Fruit fly (Drosophila melanogaster) whole organism, embryonic: ENCODE measurements around the gene CG32281.
A peak's percentile ranks its signal among the peaks of the same experiment; 100 is the strongest.

ENCODE experiments used
- CG32532 ChIP-seq: fragments of 200-800 bp; sonication (Bioruptor generic); IDR thresholded peaks from 2 replicates; pipeline ENCODE4 v1.3.6; 2022; ENCODE audit warnings: missing biosample characterization, missing genetic modification characterization
- CG3847 ChIP-seq: fragments of 200-800 bp; sonication (Bioruptor generic); IDR thresholded peaks from 2 replicates; pipeline ENCODE4 v1.3.6; 2022; ENCODE audit warnings: missing biosample characterization, missing genetic modification characterization
- CG7745 ChIP-seq: fragments of 200-800 bp; sonication (Bioruptor generic); optimal IDR thresholded peaks from 2 replicates; lab custom pipeline; 2018; ENCODE audit warnings: missing biosample characterization, mild to moderate bottlenecking, missing genetic modification characterization, moderate library complexity
- Dll ChIP-seq: fragments of 200-800 bp; sonication (Bioruptor generic); IDR thresholded peaks from 4 replicates; pipeline ENCODE4 v1.3.6; 2022; ENCODE audit warnings: missing biosample characterization, missing genetic modification characterization; ENCODE audit not compliant: partially characterized antibody
- Gug ChIP-seq: fragments of 200-800 bp; sonication (Bioruptor generic); IDR thresholded peaks from 4 replicates; pipeline ENCODE4 v1.3.6; 2022; ENCODE audit warnings: missing biosample characterization, missing genetic modification characterization
- Hey ChIP-seq: fragments of 200-800 bp; sonication (Bioruptor generic); optimal IDR thresholded peaks from 3 replicates; lab custom pipeline; 2018; ENCODE audit warnings: missing biosample characterization, mild to moderate bottlenecking, missing genetic modification characterization
- Max ChIP-seq: fragments of 200-800 bp; sonication (Bioruptor generic); optimal IDR thresholded peaks from 2 replicates; lab custom pipeline; 2016; ENCODE audit warnings: missing biosample characterization, mild to moderate bottlenecking, missing genetic modification characterization
- ara ChIP-seq: fragments of 200-800 bp; sonication (Bioruptor generic); IDR thresholded peaks from 2 replicates; pipeline ENCODE4 v1.3.6; 2022; ENCODE audit warnings: missing biosample characterization, missing genetic modification characterization

DNA sequence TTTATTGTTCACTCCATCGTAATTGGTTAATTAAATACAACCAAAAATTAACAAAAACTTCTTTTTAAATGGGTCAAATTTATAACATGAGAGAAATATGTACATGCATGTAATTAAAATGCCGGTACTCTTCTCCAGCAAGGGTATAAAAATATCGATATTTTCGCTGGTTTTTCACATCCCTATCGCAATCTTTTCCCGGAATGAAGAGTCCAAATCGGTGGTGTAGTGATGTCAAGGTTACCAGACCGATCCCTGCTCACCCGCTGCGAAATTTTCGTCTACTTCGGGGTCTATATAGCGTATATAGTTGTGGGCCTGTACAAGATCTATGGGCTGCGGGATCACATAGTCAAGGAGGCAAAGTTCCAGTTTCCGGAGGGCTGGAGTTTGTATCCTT is 7.2 kb upstream of the CG32281 start, which contains the start of gene rasp:
- TF ChIP-seq ara (no peak), Gug (GFP tag; lab: Robert Waterston, UW) (no peak), CG32532 (GFP tag; lab: Robert Waterston, UW) (no peak), Hey (tag; lab: Kevin White, UChicago) (no peak), CG3847 (no peak), Max (GFP tag; lab: Kevin White, UChicago) (no peak), CG7745 (tag; lab: Kevin White, UChicago) (no peak), Dll (GFP tag; lab: Robert Waterston, UW) (peak; percentile 65; the same call in 3 of the 4 replicates)
